Worm (Caenorhabditis elegans): ENCODE measurements around the gene F56H9.9.

DNA sequence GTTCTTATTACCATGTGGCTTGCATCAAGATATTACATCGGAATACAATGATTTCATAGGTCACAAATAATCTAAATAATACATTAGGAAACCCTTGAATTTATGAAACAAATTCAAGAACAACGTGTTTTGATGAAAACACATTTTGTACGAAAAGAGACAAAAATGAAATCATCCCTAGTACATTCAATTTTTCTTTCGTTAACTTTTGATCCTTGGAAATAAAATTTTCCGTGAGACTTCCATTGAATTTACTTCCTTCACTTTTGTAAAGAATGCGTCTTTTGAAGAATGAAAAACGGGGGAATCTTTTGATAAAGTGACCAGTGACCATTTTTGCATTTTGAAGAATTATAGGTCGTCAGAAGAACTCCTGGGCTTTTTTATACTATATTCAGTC is 49.5 kb upstream of the F56H9.9 start:
- no peak for TF ChIP-seq fkh-2 (tag; optimal IDR thresholded peaks at IDR 0.05)
- TF ChIP-seq daf-12 (tag; optimal IDR thresholded peaks at IDR 0.05) = no peak
- TF ChIP-seq elt-1 (tag; optimal IDR thresholded peaks at IDR 0.05) = no peak

Measured in whole organism, L3 larva.